Worm (Caenorhabditis elegans): Measurements from ENCODE around the gene abcf-2.

DNA sequence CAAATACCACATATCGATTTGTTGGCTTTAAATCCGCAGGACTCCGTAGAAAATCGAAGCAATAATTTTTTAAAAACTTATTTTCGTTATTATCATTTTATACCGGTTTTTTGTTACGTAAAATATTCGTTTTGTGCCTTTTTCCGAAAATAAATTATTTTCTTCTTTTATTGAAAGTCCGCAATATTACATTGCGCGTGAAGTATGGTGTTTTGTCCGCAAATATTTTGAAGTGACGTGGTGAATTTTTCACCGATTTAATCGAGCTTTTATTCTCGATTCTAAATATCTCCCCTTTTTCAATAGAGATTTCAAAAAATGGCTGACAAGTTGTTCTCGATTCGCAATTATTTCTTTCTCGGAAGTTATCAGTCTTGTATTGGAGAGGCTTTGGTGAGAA, 36.0 kb downstream of the abcf-2 start, which contains the start of gene cope-1:
- TF ChIP-seq nhr-23 (tag; optimal IDR thresholded peaks at IDR 0.05) (no peak), fkh-10 (GFP tag; optimal IDR thresholded peaks at IDR 0.05) (no peak), elt-1 (tag; optimal IDR thresholded peaks at IDR 0.05) (no peak), ceh-82 (tag; optimal IDR thresholded peaks at IDR 0.05) (no peak), nhr-43 (tag; optimal IDR thresholded peaks at IDR 0.05; ENCODE audit: poor library complexity, severe bottlenecking) (no peak), aly-2 (tag; optimal IDR thresholded peaks at IDR 0.05) (no peak), hmg-11 (tag; optimal IDR thresholded peaks at IDR 0.05) (peak; percentile 67), pha-4 (tag; optimal IDR thresholded peaks at IDR 0.05) (no peak)

Measured in whole organism, L3 larva.